Fruit fly (Drosophila melanogaster) whole organism, embryonic: ENCODE measurements around the gene CG42822.
A peak's percentile ranks its signal among the peaks of the same experiment; 100 is the strongest.

ENCODE experiments used
- Antp ChIP-seq: fragments of 200-800 bp; sonication (Bioruptor generic); optimal IDR thresholded peaks from 3 replicates; lab custom pipeline; 2016; ENCODE audit warnings: missing biosample characterization, missing genetic modification characterization
- B-H1 ChIP-seq: fragments of 200-800 bp; sonication (Bioruptor generic); IDR thresholded peaks from 3 replicates; pipeline ENCODE4 v1.3.6; 2022; ENCODE audit warnings: missing biosample characterization, missing genetic modification characterization
- BtbVII ChIP-seq: fragments of 200-800 bp; sonication (Bioruptor generic); optimal IDR thresholded peaks from 3 replicates; lab custom pipeline; 2017; ENCODE audit warnings: missing biosample characterization, mild to moderate bottlenecking, missing genetic modification characterization
- CG10431 ChIP-seq: fragments of 200-800 bp; sonication (Bioruptor generic); optimal IDR thresholded peaks from 3 replicates; lab custom pipeline; 2018; ENCODE audit warnings: missing biosample characterization, mild to moderate bottlenecking, missing genetic modification characterization
- CG11696 ChIP-seq: fragments of 200-800 bp; sonication (Bioruptor generic); IDR thresholded peaks from 2 replicates; pipeline ENCODE4 v1.3.6; 2022; ENCODE audit warnings: missing biosample characterization, missing genetic modification characterization
- CG12391 ChIP-seq: fragments of 200-800 bp; sonication (Bioruptor generic); optimal IDR thresholded peaks from 3 replicates; lab custom pipeline; 2018; ENCODE audit warnings: missing biosample characterization, mild to moderate bottlenecking, missing genetic modification characterization, moderate library complexity
- CG13424 ChIP-seq: fragments of 200-800 bp; sonication (Bioruptor generic); optimal IDR thresholded peaks from 2 replicates; lab custom pipeline; 2019; ENCODE audit warnings: missing biosample characterization, mild to moderate bottlenecking, missing genetic modification characterization, moderate library complexity
- CG13775 ChIP-seq: fragments of 200-800 bp; sonication (Bioruptor generic); optimal IDR thresholded peaks from 3 replicates; lab custom pipeline; 2017; ENCODE audit warnings: missing biosample characterization, mild to moderate bottlenecking, missing genetic modification characterization
- CG16813 ChIP-seq: fragments of 200-800 bp; sonication (Bioruptor generic); IDR thresholded peaks from 3 replicates; pipeline ENCODE4 v1.3.6; 2022; ENCODE audit warnings: missing biosample characterization, missing genetic modification characterization; ENCODE audit not compliant: partially characterized antibody
- CG18011 ChIP-seq: fragments of 200-800 bp; sonication (Bioruptor generic); optimal IDR thresholded peaks from 2 replicates; lab custom pipeline; 2017; ENCODE audit warnings: missing biosample characterization, missing genetic modification characterization, mild to moderate bottlenecking, moderate library complexity, missing genotype
- CG18619 ChIP-seq: fragments of 200-800 bp; sonication (Bioruptor generic); optimal IDR thresholded peaks from 3 replicates; lab custom pipeline; 2017; ENCODE audit warnings: missing biosample characterization, mild to moderate bottlenecking, missing genetic modification characterization
- CG2116 ChIP-seq: fragments of 200-800 bp; sonication (Bioruptor generic); optimal IDR thresholded peaks from 3 replicates; lab custom pipeline; 2018; ENCODE audit warnings: missing biosample characterization, mild to moderate bottlenecking, missing genetic modification characterization
- CG2678 ChIP-seq: fragments of 200-800 bp; sonication (Bioruptor generic); optimal IDR thresholded peaks from 3 replicates; lab custom pipeline; 2019; ENCODE audit warnings: missing biosample characterization, mild to moderate bottlenecking, missing genetic modification characterization, moderate library complexity
- CG30403 ChIP-seq: fragments of 200-800 bp; sonication (Bioruptor generic); optimal IDR thresholded peaks from 3 replicates; lab custom pipeline; 2016; ENCODE audit warnings: missing biosample characterization, missing genetic modification characterization
- CG34422 ChIP-seq: fragments of 200-800 bp; sonication (Bioruptor generic); IDR thresholded peaks from 3 replicates; pipeline ENCODE4 v1.3.6; 2022; ENCODE audit warnings: missing biosample characterization, missing genetic modification characterization
- CG6654 ChIP-seq: fragments of 200-800 bp; sonication (Bioruptor generic); optimal IDR thresholded peaks from 2 replicates; lab custom pipeline; 2017; ENCODE audit warnings: missing biosample characterization, mild to moderate bottlenecking, missing genetic modification characterization
- CG6683 ChIP-seq: fragments of 200-800 bp; sonication (Bioruptor generic); optimal IDR thresholded peaks from 2 replicates; lab custom pipeline; 2017; ENCODE audit warnings: missing biosample characterization, mild to moderate bottlenecking, missing genetic modification characterization, missing genetic modification reagents
- CG6791 ChIP-seq: fragments of 200-800 bp; sonication (Bioruptor generic); IDR thresholded peaks from 3 replicates; pipeline ENCODE4 v1.3.6; 2022; ENCODE audit warnings: missing biosample characterization, missing genetic modification characterization; ENCODE audit not compliant: partially characterized antibody
- CG6854 ChIP-seq: fragments of 200-800 bp; sonication (Bioruptor generic); optimal IDR thresholded peaks from 3 replicates; lab custom pipeline; 2017; ENCODE audit warnings: missing biosample characterization, mild to moderate bottlenecking, missing genetic modification characterization
- CG8388 ChIP-seq: fragments of 200-800 bp; sonication (Bioruptor generic); optimal IDR thresholded peaks from 2 replicates; lab custom pipeline; 2019; ENCODE audit warnings: missing biosample characterization, mild to moderate bottlenecking, missing genetic modification characterization, moderate library complexity
- D19A ChIP-seq: fragments of 200-800 bp; optimal IDR thresholded peaks from 3 replicates; lab custom pipeline; 2019; ENCODE audit warnings: missing biosample characterization, mild to moderate bottlenecking, missing genetic modification characterization, moderate library complexity
- Dbx ChIP-seq: fragments of 200-800 bp; sonication (Bioruptor generic); IDR thresholded peaks from 3 replicates; pipeline ENCODE4 v1.3.6; 2022; ENCODE audit warnings: missing biosample characterization, missing genetic modification characterization
- Dfd ChIP-seq, 2 experiments: fragments of >200 bp; optimal IDR thresholded peaks; 2 replicates each; lab custom pipeline; 2017; ENCODE audit warnings: missing biosample characterization in 2 of 2, missing genetic modification characterization in 2 of 2
- Dll ChIP-seq: fragments of 200-800 bp; sonication (Bioruptor generic); IDR thresholded peaks from 4 replicates; pipeline ENCODE4 v1.3.6; 2022; ENCODE audit warnings: missing biosample characterization, missing genetic modification characterization; ENCODE audit not compliant: partially characterized antibody
- E2f1 ChIP-seq: fragments of 200-800 bp; sonication (Bioruptor generic); IDR thresholded peaks from 2 replicates; pipeline ENCODE4 v1.3.6; 2022; ENCODE audit warnings: missing biosample characterization, missing genetic modification characterization
- E2f2 ChIP-seq: fragments of 200-800 bp; sonication (Bioruptor generic); IDR thresholded peaks from 2 replicates; pipeline ENCODE4 v1.3.6; 2022; ENCODE audit warnings: missing biosample characterization, missing genetic modification characterization
- H2.0 ChIP-seq: fragments of 200-800 bp; sonication (Bioruptor generic); IDR thresholded peaks from 2 replicates; pipeline ENCODE4 v1.3.6; 2022; ENCODE audit warnings: missing biosample characterization, missing genetic modification characterization
- HmgZ ChIP-seq: fragments of 200-800 bp; sonication (Bioruptor generic); optimal IDR thresholded peaks from 2 replicates; lab custom pipeline; 2018; ENCODE audit warnings: missing biosample characterization, mild to moderate bottlenecking, missing genetic modification characterization
- Nf-YB ChIP-seq: fragments of 200-800 bp; sonication (Bioruptor generic); optimal IDR thresholded peaks from 3 replicates; lab custom pipeline; 2019; ENCODE audit warnings: missing biosample characterization, mild to moderate bottlenecking, missing genetic modification characterization, moderate library complexity
- Opbp ChIP-seq: fragments of 200-800 bp; sonication (Bioruptor generic); IDR thresholded peaks from 3 replicates; pipeline ENCODE4 v1.3.6; 2022; ENCODE audit warnings: missing biosample characterization, missing genetic modification characterization; ENCODE audit not compliant: partially characterized antibody
- Optix ChIP-seq: fragments of 200-800 bp; sonication (Bioruptor generic); IDR thresholded peaks from 3 replicates; pipeline ENCODE4 v1.3.6; 2022; ENCODE audit warnings: missing biosample characterization, missing genetic modification characterization
- YL-1 ChIP-seq: fragments of 200-800 bp; sonication (Bioruptor generic); optimal IDR thresholded peaks from 3 replicates; lab custom pipeline; 2017; ENCODE audit warnings: missing biosample characterization, mild to moderate bottlenecking, missing genetic modification characterization
- bsh ChIP-seq, 2 experiments: fragments of 200-800 bp; sonication (Bioruptor generic); optimal IDR thresholded peaks; 2 replicates each; lab custom pipeline; 2017 to 2018; ENCODE audit warnings: mild to moderate bottlenecking in 2 of 2, missing biosample characterization in 2 of 2, missing genetic modification characterization in 2 of 2, moderate library complexity in 1 of 2
- cas ChIP-seq: fragments of 200-800 bp; sonication (Bioruptor generic); IDR thresholded peaks from 2 replicates; pipeline ENCODE4 v1.3.6; 2022; ENCODE audit warnings: missing biosample characterization, missing genetic modification characterization
- ewg ChIP-seq: fragments of 200-800 bp; sonication (Bioruptor generic); optimal IDR thresholded peaks from 3 replicates; lab custom pipeline; 2017; ENCODE audit warnings: mild to moderate bottlenecking, missing biosample characterization, missing genetic modification reagents, missing genetic modification characterization
- exex ChIP-seq: fragments of 200-800 bp; sonication (Bioruptor generic); optimal IDR thresholded peaks from 4 replicates; lab custom pipeline; 2018; ENCODE audit warnings: missing biosample characterization, mild to moderate bottlenecking, missing genetic modification characterization, moderate library complexity
- eyg ChIP-seq: fragments of 200-800 bp; sonication (Bioruptor generic); optimal IDR thresholded peaks from 3 replicates; lab custom pipeline; 2016; ENCODE audit warnings: missing biosample characterization, missing genetic modification characterization
- grau ChIP-seq: fragments of 200-800 bp; optimal IDR thresholded peaks from 3 replicates; lab custom pipeline; 2019; ENCODE audit warnings: missing biosample characterization, mild to moderate bottlenecking, missing genetic modification characterization, moderate library complexity
- jumu ChIP-seq: fragments of 200-800 bp; sonication (Bioruptor generic); optimal IDR thresholded peaks from 3 replicates; lab custom pipeline; 2016; ENCODE audit warnings: missing biosample characterization, missing genetic modification characterization
- knrl ChIP-seq: fragments of 200-800 bp; sonication (Bioruptor generic); IDR thresholded peaks from 3 replicates; pipeline ENCODE4 v1.3.6; 2022; ENCODE audit warnings: missing biosample characterization, missing genetic modification characterization; ENCODE audit not compliant: partially characterized antibody
- lbe ChIP-seq: fragments of 200-800 bp; sonication (Bioruptor generic); optimal IDR thresholded peaks from 2 replicates; lab custom pipeline; 2016; ENCODE audit warnings: missing biosample characterization, mild to moderate bottlenecking, missing genetic modification characterization
- lola ChIP-seq, 3 experiments: fragments of >200 bp in 2 of 3; fragments of 200-800 bp in 1 of 3; sonication (Bioruptor generic) in 1 of 3; optimal IDR thresholded peaks; 2 replicates each; lab custom pipeline; 2017 to 2019; ENCODE audit warnings: missing biosample characterization in 3 of 3, missing genetic modification characterization in 3 of 3, mild to moderate bottlenecking in 1 of 3, moderate library complexity in 1 of 3
- mld ChIP-seq: fragments of 200-800 bp; sonication (Bioruptor generic); IDR thresholded peaks from 3 replicates; pipeline ENCODE4 v1.3.6; 2022; ENCODE audit warnings: missing biosample characterization, missing genetic modification characterization; ENCODE audit not compliant: partially characterized antibody
- row ChIP-seq: fragments of 200-800 bp; sonication (Bioruptor generic); IDR thresholded peaks from 3 replicates; pipeline ENCODE4 v1.3.6; 2022; ENCODE audit warnings: missing biosample characterization, missing genetic modification characterization
- slp2 ChIP-seq: fragments of 200-800 bp; sonication (Bioruptor generic); optimal IDR thresholded peaks from 2 replicates; lab custom pipeline; 2016; ENCODE audit warnings: missing biosample characterization, missing genetic modification characterization
- tll ChIP-seq, 2 experiments: fragments of 200-800 bp in 1 of 2; fragments of >200 bp in 1 of 2; sonication (Bioruptor generic) in 1 of 2; optimal IDR thresholded peaks; 2 replicates each; lab custom pipeline; 2017 to 2019; ENCODE audit warnings: missing biosample characterization in 2 of 2, missing genetic modification characterization in 2 of 2, mild to moderate bottlenecking in 1 of 2, moderate library complexity in 1 of 2
- vnd ChIP-seq: fragments of 200-800 bp; sonication (Bioruptor generic); IDR thresholded peaks from 3 replicates; pipeline ENCODE4 v1.3.6; 2022; ENCODE audit warnings: missing biosample characterization, missing genetic modification characterization; ENCODE audit not compliant: partially characterized antibody
- zfh2 ChIP-seq: fragments of 200-800 bp; sonication (Bioruptor generic); optimal IDR thresholded peaks from 2 replicates; lab custom pipeline; 2016; ENCODE audit warnings: missing biosample characterization, missing genetic modification characterization

The CG42822 gene

DNA sequence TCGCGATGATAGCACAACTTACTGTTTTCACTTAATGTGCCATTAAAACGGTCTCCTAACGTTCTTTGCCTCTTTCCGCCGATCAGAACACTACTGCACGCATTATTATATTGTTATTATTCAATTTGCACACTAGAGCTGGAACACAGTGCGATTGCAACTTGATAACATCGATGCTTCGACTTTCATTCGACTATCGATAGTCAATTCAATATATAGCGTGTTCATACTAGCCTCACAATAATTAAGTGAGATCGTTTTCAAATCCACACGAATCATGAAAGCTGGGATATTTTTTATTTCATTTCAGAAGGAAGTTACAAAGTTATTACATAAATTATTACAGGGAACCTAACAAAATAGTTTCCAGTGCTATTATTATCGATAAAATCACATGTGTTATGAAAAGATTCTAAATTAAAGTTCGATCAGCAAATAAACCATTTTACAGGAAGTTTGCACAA is 12.4 kb upstream of the CG42822 start (continued):
- TF ChIP-seq YL-1 (GFP tag; lab: Kevin White, UChicago), result peak; percentile 62
- TF ChIP-seq row (GFP tag; lab: Robert Waterston, UW), result peak; percentile 82
- TF ChIP-seq vnd (GFP tag; lab: Robert Waterston, UW), result peak; percentile 72
- TF ChIP-seq CG13775 (GFP tag; lab: Kevin White, UChicago), result peak; percentile 67
- no peak for TF ChIP-seq CG6654
- TF ChIP-seq zfh2, result peak; percentile 66
- peak; percentile 85 for TF ChIP-seq CG6791 (GFP tag; lab: Robert Waterston, UW)
- no peak for TF ChIP-seq Optix (GFP tag; lab: Robert Waterston, UW)
- peak; percentile 83 for TF ChIP-seq CG2116
- no peak for TF ChIP-seq CG11696
- peak; percentile 80 for TF ChIP-seq CG16813 (GFP tag; lab: Robert Waterston, UW)
- peak; percentile 57 for TF ChIP-seq CG13424 (tag; lab: Kevin White, UChicago)
- no peak for TF ChIP-seq Dfd (GFP tag; optimal IDR thresholded peaks at IDR 0.05; lab: Kevin White, UChicago)
- 0 out of 2 replicates have a peak, but pooled peaks have one; percentile 29 for TF ChIP-seq E2f1 (GFP tag; lab: Robert Waterston, UW)
- peak; percentile 3 for TF ChIP-seq lbe (GFP tag; lab: Kevin White, UChicago)
- peak; percentile 2 for TF ChIP-seq D19A (tag; lab: Kevin White, UChicago)
- peak; percentile 3 for TF ChIP-seq BtbVII (GFP tag; lab: Kevin White, UChicago)
- peak; percentile 64 for TF ChIP-seq grau (tag; lab: Kevin White, UChicago)
- TF ChIP-seq CG6683 (GFP tag; lab: Kevin White, UChicago), result peak; percentile 1
- peak; percentile 86 for TF ChIP-seq knrl (GFP tag; lab: Robert Waterston, UW)
- peak; percentile 18 for TF ChIP-seq CG8388 (GFP tag; lab: Kevin White, UChicago)
- TF ChIP-seq cas, result 0 out of 2 replicates have a peak, but pooled peaks have one; percentile 31
- TF ChIP-seq bsh (GFP tag; optimal IDR thresholded peaks at IDR 0.05; lab: Kevin White, UChicago), result peak in 1 of 2 experiments; percentile 12
- peak; percentile 84 for TF ChIP-seq HmgZ
- peak; percentile 68; the same call in 2 of the 3 replicates for TF ChIP-seq Dbx (GFP tag; lab: Robert Waterston, UW)
- TF ChIP-seq CG30403, result peak; percentile 65
- peak; percentile 86 for TF ChIP-seq Opbp (GFP tag; lab: Robert Waterston, UW)
- TF ChIP-seq ewg, result peak; percentile 16
- TF ChIP-seq CG18619 (GFP tag; lab: Kevin White, UChicago), result peak; percentile 15
- TF ChIP-seq CG34422 (GFP tag; lab: Robert Waterston, UW), result 0 out of 3 replicates have a peak, but pooled peaks have one; percentile 32
- peak; percentile 33 for TF ChIP-seq Nf-YB
- TF ChIP-seq CG2678 (tag; lab: Kevin White, UChicago), result peak; percentile 59
- TF ChIP-seq CG10431, result no peak
- peak; percentile 45 for TF ChIP-seq Antp (GFP tag; lab: Kevin White, UChicago)
- peak in 1 of 3 experiments; percentile 88 for TF ChIP-seq lola (GFP tag; optimal IDR thresholded peaks at IDR 0.05; lab: Kevin White, UChicago)
- peak; percentile 33; the same call in 1 of the 2 replicates for TF ChIP-seq H2.0 (GFP tag; lab: Robert Waterston, UW)
- TF ChIP-seq CG12391, result peak; percentile 75
- 0 out of 3 replicates have a peak, but pooled peaks have one; percentile 41 for TF ChIP-seq mld (GFP tag; lab: Robert Waterston, UW)
- TF ChIP-seq jumu (GFP tag; lab: Kevin White, UChicago), result peak; percentile 42
- TF ChIP-seq CG6854 (GFP tag; lab: Kevin White, UChicago), result no peak
- TF ChIP-seq B-H1 (GFP tag; lab: Robert Waterston, UW), result peak; percentile 44
- peak; percentile 43 for TF ChIP-seq slp2
- peak; percentile 84 for TF ChIP-seq Dll
- peak; percentile 68 for TF ChIP-seq E2f2
- peak; percentile 20 for TF ChIP-seq eyg (GFP tag; lab: Kevin White, UChicago)
- TF ChIP-seq tll (GFP tag; optimal IDR thresholded peaks at IDR 0.05; lab: Kevin White, UChicago), result no peak
- peak; percentile 52 for TF ChIP-seq CG18011 (GFP tag; lab: Kevin White, UChicago)
- TF ChIP-seq exex, result peak; percentile 56
